Fruit fly (Drosophila melanogaster) whole organism, wandering third instar larva: ENCODE results near the gene CG2218.

Experiments
- Abd-B ChIP-seq: fragments of >200 bp; optimal IDR thresholded peaks from 2 replicates; lab custom pipeline; 2017; ENCODE audit warnings: missing biosample characterization, missing genetic modification characterization
- CG32264 ChIP-seq: fragments of 200-800 bp; sonication (Bioruptor generic); optimal IDR thresholded peaks from 2 replicates; lab custom pipeline; 2016; ENCODE audit warnings: missing biosample characterization, missing genetic modification characterization
- CrebA ChIP-seq: fragments of 200-800 bp; sonication (Bioruptor generic); optimal IDR thresholded peaks from 2 replicates; lab custom pipeline; 2016; ENCODE audit warnings: missing biosample characterization, mild to moderate bottlenecking, missing genetic modification characterization, borderline replicate concordance
- Dfd ChIP-seq: fragments of >200 bp; optimal IDR thresholded peaks from 2 replicates; lab custom pipeline; 2017; ENCODE audit warnings: missing biosample characterization, missing genetic modification characterization
- Dif ChIP-seq: fragments of 200-275, 200-300 bp; sonication (Bioruptor generic); optimal IDR thresholded peaks from 2 replicates; lab custom pipeline; 2018; ENCODE audit warnings: missing biosample characterization, missing genetic modification characterization; ENCODE audit not compliant: partially characterized antibody
- GATAd ChIP-seq: sonication (Bioruptor generic); optimal IDR thresholded peaks from 2 replicates; lab custom pipeline; 2016; ENCODE audit warnings: missing biosample characterization, missing genetic modification characterization
- Hr78 ChIP-seq: fragments of >200 bp; optimal IDR thresholded peaks from 2 replicates; lab custom pipeline; 2017; ENCODE audit warnings: missing biosample characterization, missing genetic modification characterization
- Hr83 ChIP-seq: fragments of 200-300 bp; sonication (Bioruptor generic); optimal IDR thresholded peaks from 2 replicates; lab custom pipeline; 2016; ENCODE audit warnings: missing biosample characterization, mild to moderate bottlenecking, missing genetic modification characterization, moderate library complexity; ENCODE audit not compliant: poor library complexity, severe bottlenecking
- Jra ChIP-seq: sonication (Bioruptor generic); optimal IDR thresholded peaks from 2 replicates; lab custom pipeline; 2016; ENCODE audit warnings: missing biosample characterization, missing genetic modification characterization
- Myc ChIP-seq: fragments of >200 bp; optimal IDR thresholded peaks from 2 replicates; lab custom pipeline; 2017
- N ChIP-seq: fragments of >200 bp; optimal IDR thresholded peaks from 2 replicates; lab custom pipeline; 2018; ENCODE audit warnings: missing biosample characterization, missing external identifiers, missing genetic modification characterization
- OdsH ChIP-seq: fragments of 200-800 bp; sonication (Bioruptor generic); optimal IDR thresholded peaks from 2 replicates; lab custom pipeline; 2016; ENCODE audit warnings: missing biosample characterization, mild to moderate bottlenecking, missing genetic modification characterization
- Rel ChIP-seq, 2 experiments: fragments of 200-800 bp; sonication (Bioruptor generic) in 1 of 2; optimal IDR thresholded peaks; 2 replicates in 1 of 2; 3 replicates in 1 of 2; lab custom pipeline; 2016 to 2019; ENCODE audit warnings: mild to moderate bottlenecking in 2 of 2, missing biosample characterization in 2 of 2, missing genetic modification characterization in 2 of 2, moderate library complexity in 1 of 2
- Sp1 ChIP-seq: fragments of 200-800 bp; sonication (Bioruptor generic); optimal IDR thresholded peaks from 3 replicates; lab custom pipeline; 2019; ENCODE audit warnings: missing biosample characterization, mild to moderate bottlenecking, missing genetic modification characterization, moderate library complexity
- Vsx2 ChIP-seq: fragments of 200-300, 225-300 bp; sonication (Bioruptor generic); optimal IDR thresholded peaks from 2 replicates; lab custom pipeline; 2018; ENCODE audit warnings: missing biosample characterization, missing genetic modification characterization; ENCODE audit not compliant: partially characterized antibody
- brk ChIP-seq: fragments of 200-800 bp; sonication (Bioruptor generic); optimal IDR thresholded peaks from 2 replicates; lab custom pipeline; 2016; ENCODE audit warnings: missing biosample characterization, mild to moderate bottlenecking, missing genetic modification characterization
- dl ChIP-seq, 2 experiments: fragments of 175-275, 200-275 bp in 1 of 2; fragments of 200-275 bp in 1 of 2; sonication (Bioruptor generic); optimal IDR thresholded peaks; lab custom pipeline; 2018; ENCODE audit warnings: mild to moderate bottlenecking in 2 of 2, missing biosample characterization in 2 of 2, missing genetic modification characterization in 2 of 2, moderate library complexity in 2 of 2; ENCODE audit not compliant: partially characterized antibody in 2 of 2, insufficient read depth in 1 of 2
- dsf ChIP-seq: sonication (Bioruptor generic); optimal IDR thresholded peaks from 2 replicates; lab custom pipeline; 2016; ENCODE audit warnings: missing biosample characterization, missing genetic modification characterization, borderline replicate concordance
- foxo ChIP-seq, 2 experiments: fragments of 200-800 bp; sonication (Bioruptor generic); optimal IDR thresholded peaks; 2 replicates in 1 of 2; 3 replicates in 1 of 2; lab custom pipeline; 2016 to 2017; ENCODE audit warnings: missing biosample characterization in 2 of 2, missing genetic modification characterization in 2 of 2
- fru ChIP-seq: fragments of 200-800 bp; sonication (Bioruptor generic); optimal IDR thresholded peaks from 3 replicates; lab custom pipeline; 2016; ENCODE audit warnings: missing biosample characterization, mild to moderate bottlenecking, missing genetic modification characterization
- h ChIP-seq: fragments of 200-800 bp; sonication (Bioruptor generic); optimal IDR thresholded peaks from 3 replicates; lab custom pipeline; 2016; ENCODE audit warnings: missing biosample characterization, mild to moderate bottlenecking, missing genetic modification characterization
- jim ChIP-seq: fragments of 175-275, 200-325 bp; sonication (Bioruptor generic); optimal IDR thresholded peaks from 2 replicates; lab custom pipeline; 2016; ENCODE audit warnings: missing biosample characterization, mild to moderate bottlenecking, missing genetic modification characterization
- pan ChIP-seq: fragments of >200 bp; optimal IDR thresholded peaks from 2 replicates; lab custom pipeline; 2017
- rgr ChIP-seq: fragments of 200-800 bp; sonication (Bioruptor generic); optimal IDR thresholded peaks from 3 replicates; lab custom pipeline; 2016; ENCODE audit warnings: missing biosample characterization, mild to moderate bottlenecking, missing genetic modification characterization
- sage ChIP-seq: fragments of 200-800 bp; sonication (Bioruptor generic); optimal IDR thresholded peaks from 2 replicates; lab custom pipeline; 2016; ENCODE audit warnings: missing biosample characterization, mild to moderate bottlenecking, missing genetic modification characterization
- usp ChIP-seq: fragments of >200 bp; optimal IDR thresholded peaks from 2 replicates; lab custom pipeline; 2017; ENCODE audit warnings: missing biosample characterization, missing genetic modification characterization
- woc ChIP-seq: sonication (Bioruptor generic); optimal IDR thresholded peaks from 2 replicates; lab custom pipeline; 2016; ENCODE audit warnings: missing biosample characterization, mild to moderate bottlenecking, missing genetic modification characterization

The CG2218 gene

dm6 chr3R:30388215-30388871, 39.7 kb downstream of the CG2218 start (continued):
- peak; percentile 74 for TF ChIP-seq Dif (GFP tag; lab: Kevin White, UChicago)
- TF ChIP-seq, all 38 proteins: peak for 28

DNA sequence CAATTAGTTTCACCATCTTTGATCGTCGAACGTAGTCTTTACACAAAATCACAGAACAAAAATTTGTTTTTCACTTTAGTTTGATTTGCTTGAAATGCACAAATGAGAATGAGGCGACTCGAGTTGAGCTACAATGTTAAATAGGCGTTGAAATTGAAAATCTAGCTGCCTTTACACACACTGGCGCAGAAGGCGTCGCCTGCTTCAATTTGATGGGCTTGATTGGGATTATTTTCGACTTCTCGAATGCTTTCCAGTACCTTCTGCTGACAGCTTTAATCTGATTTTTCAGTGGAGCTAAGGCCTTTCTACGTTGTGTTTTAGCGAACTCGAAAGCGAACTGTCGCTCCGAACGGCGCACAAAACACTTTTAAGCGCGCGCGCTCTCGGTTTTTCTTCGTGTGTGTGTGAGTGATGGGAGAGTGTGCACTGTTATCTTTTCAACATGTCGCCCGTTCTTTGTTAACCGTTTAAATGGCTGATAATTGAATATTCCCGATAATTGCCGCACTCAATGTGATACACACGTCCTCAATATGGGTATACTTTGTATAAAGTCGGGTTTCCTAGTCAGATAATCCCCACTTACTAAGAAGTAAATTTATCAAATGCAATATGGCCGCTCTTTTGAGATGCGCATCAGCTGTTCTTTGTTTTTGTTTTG, 40.4 kb downstream of the CG2218 start, which contains the start of the genes Fer2LCH and Fer1HCH:
Gene Fer2LCH, plus strand, starts transcription at position 290 of the 664 bp plus-strand sequence.
Gene Fer1HCH, minus strand, starts transcription at position 664 of the 664 bp plus-strand sequence.
- TF ChIP-seq Hr83 (GFP tag; lab: Kevin White, UChicago) (peak; percentile 60), usp (GFP tag; lab: Kevin White, UChicago) (no peak), Abd-B (GFP tag; lab: Kevin White, UChicago) (no peak), GATAd (GFP tag; lab: Kevin White, UChicago) (no peak), Dif (GFP tag; lab: Kevin White, UChicago) (peak; percentile 79), fru (GFP tag; lab: Kevin White, UChicago) (no peak), dsf (GFP tag; lab: Kevin White, UChicago) (no peak), dl (GFP tag; optimal IDR thresholded peaks at IDR 0.05; lab: Kevin White, UChicago; ENCODE audit: insufficient read depth in 1 of 2, partially characterized antibody in 2 of 2) (peak; percentile 44 to 71), Vsx2 (peak; percentile 72), Rel (GFP tag; optimal IDR thresholded peaks at IDR 0.05; lab: Kevin White, UChicago) (no peak), Rel (tag; optimal IDR thresholded peaks at IDR 0.05; lab: Kevin White, UChicago) (peak; percentile 74), Myc (lab: Kevin White, UChicago) (no peak), CG32264 (no peak), brk (GFP tag; lab: Kevin White, UChicago) (no peak), rgr (GFP tag; lab: Kevin White, UChicago) (no peak), pan (lab: Kevin White, UChicago) (no peak), foxo (GFP tag; optimal IDR thresholded peaks at IDR 0.05; lab: Kevin White, UChicago) (no peak), h (GFP tag; lab: Kevin White, UChicago) (no peak), Jra (GFP tag; lab: Kevin White, UChicago) (no peak), woc (no peak), Sp1 (no peak)

dm6 chr3R:30386759-30387437, 41.2 kb downstream of the CG2218 start:
- TF ChIP-seq fru (GFP tag; lab: Kevin White, UChicago) (peak; percentile 8), Hr83 (GFP tag; lab: Kevin White, UChicago) (no peak), jim (GFP tag; lab: Kevin White, UChicago) (no peak), OdsH (peak; percentile 40), woc (no peak), sage (peak; percentile 69), Dfd (GFP tag; lab: Kevin White, UChicago) (no peak), Jra (GFP tag; lab: Kevin White, UChicago) (peak; percentile 8), N (GFP tag; lab: Kevin White, UChicago) (no peak), foxo (GFP tag; optimal IDR thresholded peaks at IDR 0.05; lab: Kevin White, UChicago) (no peak), pan (lab: Kevin White, UChicago) (no peak), Hr78 (no peak), dl (GFP tag; optimal IDR thresholded peaks at IDR 0.05; lab: Kevin White, UChicago; ENCODE audit: insufficient read depth in 1 of 2, partially characterized antibody in 2 of 2) (peak; percentile 93 to 98), Dif (GFP tag; lab: Kevin White, UChicago) (peak; percentile 98), Rel (GFP tag; optimal IDR thresholded peaks at IDR 0.05; lab: Kevin White, UChicago) (peak; percentile 49), Rel (tag; optimal IDR thresholded peaks at IDR 0.05; lab: Kevin White, UChicago) (no peak), CrebA (peak; percentile 72), brk (GFP tag; lab: Kevin White, UChicago) (no peak), Vsx2 (peak; percentile 98)

DNA sequence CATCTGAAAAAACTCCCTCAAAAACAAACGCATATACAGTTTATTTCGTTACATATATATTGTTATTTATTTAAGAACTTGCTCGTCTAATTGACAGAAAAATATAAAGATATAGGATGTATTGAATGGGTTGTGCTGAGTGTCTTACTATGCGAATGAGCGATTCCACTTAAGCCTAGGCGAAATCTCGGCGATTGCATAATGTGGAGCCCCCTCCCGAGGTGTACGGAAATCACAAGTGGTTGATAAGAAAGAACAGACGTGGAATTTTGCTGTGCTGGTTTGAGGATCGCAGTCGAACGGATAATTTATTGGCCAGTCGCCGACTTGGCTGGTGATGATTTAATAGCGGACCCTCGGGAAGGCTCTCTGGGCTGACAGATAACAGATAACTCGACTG, 42.5 kb downstream of the CG2218 start:
- TF ChIP-seq Hr83 (GFP tag; lab: Kevin White, UChicago) (no peak), Rel (GFP tag; optimal IDR thresholded peaks at IDR 0.05; lab: Kevin White, UChicago) (no peak), Rel (tag; optimal IDR thresholded peaks at IDR 0.05; lab: Kevin White, UChicago) (peak; percentile 51)
